Fruit fly (Drosophila melanogaster): ENCODE measurements around the gene CG14969.

CG14969 gene

dm6 chr3L:3334784-3335183, at the start of gene CG14969:
TSS of gene CG14969 (minus strand) at chr3L:3334978.
- no peak for TF ChIP-seq EcR (GFP tag; optimal IDR thresholded peaks at IDR 0.05)

- no peak for TF ChIP-seq pan (optimal IDR thresholded peaks at IDR 0.05)
- peak in 1 of 2 experiments; percentile 46 for TF ChIP-seq EcR (GFP tag; optimal IDR thresholded peaks at IDR 0.05)
- TF ChIP-seq Dll (optimal IDR thresholded peaks at IDR 0.05) = peak; percentile 53
- no peak for TF ChIP-seq usp (GFP tag; optimal IDR thresholded peaks at IDR 0.05)
Observed at dm6 chr3L:3383965-3384595, 49.3 kb upstream of the CG14969 start.

- TF ChIP-seq pan (optimal IDR thresholded peaks at IDR 0.05) = no peak
Observed at dm6 chr3L:3382489-3382879, 47.7 kb upstream of the CG14969 start.

DNA sequence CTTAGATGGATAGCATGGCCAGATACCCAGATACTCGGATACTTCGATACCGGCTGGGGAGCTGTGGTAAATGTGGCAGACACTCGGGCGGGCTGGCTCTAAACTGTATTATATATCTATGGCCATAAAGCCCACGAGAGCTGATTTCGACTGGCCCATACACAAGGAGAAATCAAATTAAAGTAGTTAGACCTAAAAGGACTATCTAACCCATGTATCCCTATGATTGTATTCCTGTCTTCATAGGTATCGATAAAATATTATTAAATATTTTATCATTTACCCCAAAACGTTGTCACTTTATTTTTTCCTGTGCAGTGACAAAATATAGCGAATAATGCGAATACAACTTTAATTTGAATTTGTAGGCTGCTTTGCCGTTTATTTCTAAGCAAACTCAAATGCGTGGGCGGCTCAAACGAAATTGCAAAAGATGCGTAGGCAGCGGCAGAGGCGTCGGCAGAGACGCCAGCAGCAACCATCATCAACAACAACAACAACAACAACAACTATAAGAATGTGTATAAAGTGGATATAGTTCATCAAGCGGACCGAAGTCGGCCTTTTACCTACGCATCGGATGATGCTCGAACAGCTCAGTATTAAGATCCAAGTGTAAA, 47.2 kb upstream of the CG14969 start:
- no peak for TF ChIP-seq EcR (GFP tag; optimal IDR thresholded peaks at IDR 0.05)
- no peak for TF ChIP-seq pan (optimal IDR thresholded peaks at IDR 0.05)
- TF ChIP-seq psq (optimal IDR thresholded peaks at IDR 0.05) = no peak
- no peak for TF ChIP-seq CG8478 (optimal IDR thresholded peaks at IDR 0.05)
- no peak for TF ChIP-seq usp (GFP tag; optimal IDR thresholded peaks at IDR 0.05)
- TF ChIP-seq Dll (optimal IDR thresholded peaks at IDR 0.05) = no peak

dm6 chr3L:3380225-3381043, 45.7 kb upstream of the CG14969 start:
- no peak for TF ChIP-seq EcR (GFP tag; optimal IDR thresholded peaks at IDR 0.05)
- no peak for TF ChIP-seq psq (optimal IDR thresholded peaks at IDR 0.05)
- TF ChIP-seq Dll (optimal IDR thresholded peaks at IDR 0.05) = no peak
- TF ChIP-seq CG8478 (optimal IDR thresholded peaks at IDR 0.05) = no peak
- no peak for TF ChIP-seq usp (GFP tag; optimal IDR thresholded peaks at IDR 0.05)
- TF ChIP-seq pan (optimal IDR thresholded peaks at IDR 0.05) = no peak

DNA sequence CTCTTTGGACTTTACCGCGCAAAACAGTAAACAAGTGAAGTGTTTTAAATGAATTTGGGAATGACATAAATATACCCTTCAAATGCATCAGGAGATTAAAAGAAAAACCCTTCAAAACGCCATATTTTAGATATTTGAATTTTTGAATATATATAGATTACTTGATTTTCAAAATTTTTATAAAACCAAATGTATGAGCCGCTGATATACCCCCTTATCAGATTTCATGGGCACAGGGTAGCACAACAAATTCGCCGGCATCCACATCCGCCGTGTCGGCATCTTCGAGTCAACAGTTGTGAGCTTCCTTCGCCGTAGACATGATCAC, 43.2 kb upstream of the CG14969 start, which contains the start of gene Ids:
TSS of gene Ids (plus strand) at position 304 of the 328 bp plus-strand sequence.
- no peak for TF ChIP-seq psq (optimal IDR thresholded peaks at IDR 0.05)
- TF ChIP-seq CG8478 (optimal IDR thresholded peaks at IDR 0.05) = no peak
- TF ChIP-seq pan (optimal IDR thresholded peaks at IDR 0.05) = peak; percentile 84
- TF ChIP-seq Dll (optimal IDR thresholded peaks at IDR 0.05) = no peak

DNA sequence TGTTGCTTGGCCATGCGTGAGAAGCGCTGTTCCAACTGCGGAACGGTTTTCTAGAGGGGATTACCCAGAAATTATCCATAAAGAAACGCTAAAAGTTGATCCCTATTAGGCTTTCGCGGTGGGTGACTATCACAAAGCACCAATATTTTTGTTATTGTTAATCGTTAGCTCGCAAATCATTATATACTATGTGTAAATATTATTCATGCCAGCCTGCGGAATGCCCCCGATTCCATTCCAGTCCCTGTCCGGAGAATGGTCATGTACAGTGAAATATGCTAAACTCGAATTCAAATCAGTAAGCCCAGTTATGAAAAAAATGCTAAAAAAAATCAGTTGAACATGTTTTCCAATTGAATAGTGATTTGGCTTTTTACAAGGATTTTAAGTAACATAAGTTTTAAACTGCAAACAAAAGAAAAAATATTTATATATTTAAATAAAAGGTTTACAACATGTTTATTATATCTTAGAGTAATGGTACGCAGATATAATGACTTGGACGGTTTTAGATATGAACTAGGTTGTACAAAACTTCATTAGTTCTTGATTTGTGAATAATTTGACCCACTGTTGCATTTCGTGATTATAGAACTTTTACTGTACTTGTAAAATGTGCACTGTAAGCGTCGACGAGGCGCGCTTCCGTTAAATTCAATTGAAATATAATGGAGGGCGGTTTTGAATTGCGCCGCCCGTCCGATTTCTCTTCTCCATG, 42.6 kb upstream of the CG14969 start:
- TF ChIP-seq psq (optimal IDR thresholded peaks at IDR 0.05) = no peak
- no peak for TF ChIP-seq pan (optimal IDR thresholded peaks at IDR 0.05)
- no peak for TF ChIP-seq EcR (GFP tag; optimal IDR thresholded peaks at IDR 0.05)
- no peak for TF ChIP-seq Dll (optimal IDR thresholded peaks at IDR 0.05)
- TF ChIP-seq CG8478 (optimal IDR thresholded peaks at IDR 0.05) = no peak
- TF ChIP-seq usp (GFP tag; optimal IDR thresholded peaks at IDR 0.05) = no peak

dm6 chr3L:3376551-3376950, 41.8 kb upstream of the CG14969 start, which contains the start of gene CG12012:
TSS of gene CG12012 (plus strand) at chr3L:3376757.
- no peak for TF ChIP-seq Dll (optimal IDR thresholded peaks at IDR 0.05)
- no peak for TF ChIP-seq pan (optimal IDR thresholded peaks at IDR 0.05)
- TF ChIP-seq psq (optimal IDR thresholded peaks at IDR 0.05) = no peak
- TF ChIP-seq EcR (GFP tag; optimal IDR thresholded peaks at IDR 0.05) = no peak
- TF ChIP-seq CG8478 (optimal IDR thresholded peaks at IDR 0.05) = no peak
- no peak for TF ChIP-seq usp (GFP tag; optimal IDR thresholded peaks at IDR 0.05)

DNA sequence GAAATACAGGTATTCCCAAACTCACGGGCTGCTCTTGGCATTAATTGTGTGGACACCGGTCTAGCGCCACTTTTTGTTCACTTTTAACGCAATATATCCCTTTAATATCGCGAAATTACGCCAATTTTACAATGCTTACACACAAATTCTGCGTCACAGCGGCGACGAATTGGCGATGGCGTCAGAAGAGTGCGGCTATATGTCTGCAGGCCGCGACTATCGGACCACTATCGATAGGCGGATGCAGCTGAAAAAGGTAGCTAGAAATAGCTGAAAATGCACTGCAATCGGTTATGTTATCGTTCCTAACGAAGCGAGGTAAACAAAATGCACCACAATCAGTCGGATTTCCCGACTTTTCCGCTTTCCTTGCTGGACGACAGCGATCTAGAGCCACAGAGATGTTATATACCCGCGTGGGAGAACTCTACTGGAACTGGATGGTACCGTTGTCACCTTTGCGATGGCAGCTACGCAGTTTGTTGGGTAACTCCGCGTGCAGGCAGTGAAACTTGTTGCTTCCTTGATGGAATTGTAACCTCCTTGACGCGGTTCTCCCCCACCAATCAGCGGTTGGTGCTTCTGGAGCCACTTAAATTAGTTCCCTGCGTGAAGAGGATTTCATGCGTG, 39.3 kb upstream of the CG14969 start, which contains the start of the genes Ythdc1 and CG12010:
TSS of gene Ythdc1 (minus strand) at position 177 of the 630 bp plus-strand sequence.
TSS of gene CG12010 (plus strand) at position 289 of the 630 bp plus-strand sequence.
- peak; percentile 36 for TF ChIP-seq CG8478 (optimal IDR thresholded peaks at IDR 0.05)
- TF ChIP-seq EcR (GFP tag; optimal IDR thresholded peaks at IDR 0.05) = no peak

- no peak for TF ChIP-seq usp (GFP tag; optimal IDR thresholded peaks at IDR 0.05)
- TF ChIP-seq CG8478 (optimal IDR thresholded peaks at IDR 0.05) = no peak
- TF ChIP-seq EcR (GFP tag; optimal IDR thresholded peaks at IDR 0.05) = no peak
- TF ChIP-seq Dll (optimal IDR thresholded peaks at IDR 0.05) = no peak
- TF ChIP-seq psq (optimal IDR thresholded peaks at IDR 0.05) = no peak
- TF ChIP-seq pan (optimal IDR thresholded peaks at IDR 0.05) = no peak
Observed at dm6 chr3L:3369256-3369655, 34.5 kb upstream of the CG14969 start, which contains the start of gene Drs. TSS of gene Drs (plus strand) at chr3L:3369556.

DNA sequence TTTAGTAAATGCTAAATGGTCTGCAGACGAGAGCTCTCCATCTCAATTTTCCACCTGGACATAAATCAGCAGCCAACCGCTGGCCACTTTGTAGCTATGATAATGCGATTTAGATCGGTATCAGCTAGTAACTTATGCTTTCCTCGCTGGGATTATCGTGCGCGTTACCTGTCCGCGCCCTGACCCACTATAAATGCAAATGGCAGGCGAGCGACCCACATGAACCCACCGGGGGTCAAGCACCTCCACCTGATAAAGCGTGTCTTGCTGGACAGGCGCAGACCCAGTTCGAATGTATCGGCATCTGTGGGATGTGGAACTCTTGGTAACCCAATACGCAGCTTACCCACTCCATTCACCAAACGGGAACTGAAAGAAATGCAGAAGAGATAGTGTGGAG, 18.5 kb upstream of the CG14969 start:
- no peak for TF ChIP-seq usp (GFP tag; optimal IDR thresholded peaks at IDR 0.05)
- TF ChIP-seq pan (optimal IDR thresholded peaks at IDR 0.05) = no peak
- TF ChIP-seq psq (optimal IDR thresholded peaks at IDR 0.05) = no peak
- TF ChIP-seq EcR (GFP tag; optimal IDR thresholded peaks at IDR 0.05) = no peak
- no peak for TF ChIP-seq CG8478 (optimal IDR thresholded peaks at IDR 0.05)
- no peak for TF ChIP-seq Dll (optimal IDR thresholded peaks at IDR 0.05)

- no peak for TF ChIP-seq pan (optimal IDR thresholded peaks at IDR 0.05)
- no peak for TF ChIP-seq usp (GFP tag; optimal IDR thresholded peaks at IDR 0.05)
- no peak for TF ChIP-seq EcR (GFP tag; optimal IDR thresholded peaks at IDR 0.05)
- no peak for TF ChIP-seq CG8478 (optimal IDR thresholded peaks at IDR 0.05)
- TF ChIP-seq Dll (optimal IDR thresholded peaks at IDR 0.05) = no peak
- TF ChIP-seq psq (optimal IDR thresholded peaks at IDR 0.05) = no peak
Observed at dm6 chr3L:3352516-3352915, 17.7 kb upstream of the CG14969 start.
